Worm (Caenorhabditis elegans) whole organism, mixed stage, embryonic: ENCODE data around the gene AH10.4.

ENCODE experiments used
- bed-3 ChIP-seq: fragments of 200-800 bp; sonication (Bioruptor generic); optimal IDR thresholded peaks from 3 replicates; lab custom pipeline; 2018; ENCODE audit warnings: mild to moderate bottlenecking, missing genetic modification characterization, moderate library complexity, missing compliant biosample characterization
- ceh-39 ChIP-seq: fragments of 150-350 bp; optimal IDR thresholded peaks from 2 replicates; lab custom pipeline; 2014; ENCODE audit warnings: missing biosample characterization, missing genetic modification characterization
- ceh-43 ChIP-seq: fragments of 200-800 bp; sonication (Bioruptor generic); optimal IDR thresholded peaks from 2 replicates; lab custom pipeline; 2018; ENCODE audit warnings: mild to moderate bottlenecking, missing genetic modification characterization, moderate library complexity, missing compliant biosample characterization
- ceh-83 ChIP-seq: fragments of 200-800 bp; sonication (Bioruptor generic); optimal IDR thresholded peaks from 2 replicates; lab custom pipeline; 2018; ENCODE audit warnings: mild to moderate bottlenecking, missing genetic modification characterization, missing compliant biosample characterization
- ces-1 ChIP-seq: fragments of 150-350 bp; optimal IDR thresholded peaks from 2 replicates; lab custom pipeline; 2014; ENCODE audit warnings: missing biosample characterization, missing genetic modification reagents, missing genetic modification characterization
- cnd-1 ChIP-seq: fragments of 200-800 bp; sonication (Bioruptor generic); optimal IDR thresholded peaks from 2 replicates; lab custom pipeline; 2018; ENCODE audit warnings: mild to moderate bottlenecking, missing genetic modification characterization, missing compliant biosample characterization
- drap-1 ChIP-seq: fragments of 200-800 bp; sonication (Bioruptor generic); optimal IDR thresholded peaks from 3 replicates; lab custom pipeline; 2018; ENCODE audit warnings: mild to moderate bottlenecking, missing genetic modification characterization, missing compliant biosample characterization
- hlh-1 ChIP-seq: fragments of 150-350 bp; optimal IDR thresholded peaks from 2 replicates; lab custom pipeline; 2014; ENCODE audit warnings: missing biosample characterization, missing genetic modification reagents, missing genetic modification characterization
- lin-32 ChIP-seq: fragments of 200-800 bp; sonication (Bioruptor generic); optimal IDR thresholded peaks from 2 replicates; lab custom pipeline; 2018; ENCODE audit warnings: mild to moderate bottlenecking, missing genetic modification characterization, missing compliant biosample characterization
- lsy-2 ChIP-seq: fragments of 150-350 bp; optimal IDR thresholded peaks from 2 replicates; lab custom pipeline; 2014; ENCODE audit warnings: missing biosample characterization, missing genetic modification characterization
- mab-5 ChIP-seq: fragments of 150-350 bp; optimal IDR thresholded peaks from 2 replicates; lab custom pipeline; 2014; ENCODE audit warnings: missing biosample characterization, missing genetic modification characterization
- mep-1 ChIP-seq: fragments of 150-350 bp; optimal IDR thresholded peaks from 2 replicates; lab custom pipeline; 2017; ENCODE audit warnings: missing biosample characterization, missing genetic modification reagents, missing genetic modification characterization, inconsistent platforms
- mls-2 ChIP-seq: sonication (generic microtip); optimal IDR thresholded peaks from 2 replicates; lab custom pipeline; 2016; ENCODE audit warnings: mild to moderate bottlenecking, missing genetic modification characterization, moderate library complexity, missing compliant biosample characterization
- nhr-12 ChIP-seq: fragments of 150-350 bp; optimal IDR thresholded peaks from 2 replicates; lab custom pipeline; 2014; ENCODE audit warnings: missing biosample characterization, missing genetic modification characterization
- nhr-2 ChIP-seq: fragments of 150-350 bp; optimal IDR thresholded peaks from 2 replicates; lab custom pipeline; 2014; ENCODE audit warnings: missing biosample characterization, missing genetic modification characterization
- nhr-237 ChIP-seq: fragments of 150-350 bp; optimal IDR thresholded peaks from 2 replicates; lab custom pipeline; 2014; ENCODE audit warnings: missing biosample characterization, missing genetic modification characterization
- nhr-28 ChIP-seq: fragments of 150-350 bp; optimal IDR thresholded peaks from 2 replicates; lab custom pipeline; 2014; ENCODE audit warnings: missing biosample characterization, missing genetic modification characterization
- nhr-76 ChIP-seq: sonication (generic microtip); optimal IDR thresholded peaks from 2 replicates; lab custom pipeline; 2017; ENCODE audit warnings: missing biosample characterization, missing genetic modification characterization
- pha-4 ChIP-seq: fragments of 150-350 bp; optimal IDR thresholded peaks from 2 replicates; lab custom pipeline; 2018; ENCODE audit warnings: missing biosample characterization, missing genetic modification reagents, missing genetic modification characterization
- sem-2 ChIP-seq: fragments of 200-800 bp; sonication (Bioruptor generic); optimal IDR thresholded peaks from 2 replicates; lab custom pipeline; 2018; ENCODE audit warnings: mild to moderate bottlenecking, missing genetic modification characterization, missing compliant biosample characterization
- snpc-4 ChIP-seq: fragments of 150-350 bp; optimal IDR thresholded peaks from 2 replicates; lab custom pipeline; 2014; ENCODE audit warnings: missing biosample characterization, missing genetic modification characterization
- sptf-1 ChIP-seq: sonication (generic microtip); optimal IDR thresholded peaks from 2 replicates; lab custom pipeline; 2017; ENCODE audit warnings: mild to moderate bottlenecking, missing genetic modification characterization, moderate library complexity, missing compliant biosample characterization
- unc-120 ChIP-seq: sonication (generic microtip); optimal IDR thresholded peaks from 2 replicates; lab custom pipeline; 2017; ENCODE audit warnings: missing genetic modification characterization, missing compliant biosample characterization; ENCODE audit not compliant: poor library complexity, severe bottlenecking
- unc-39 ChIP-seq: fragments of 150-350 bp; optimal IDR thresholded peaks from 2 replicates; lab custom pipeline; 2014; ENCODE audit warnings: missing biosample characterization, missing genetic modification characterization
- zip-8 ChIP-seq: fragments of 150-350 bp; optimal IDR thresholded peaks from 2 replicates; lab custom pipeline; 2014; ENCODE audit warnings: missing biosample characterization, missing genetic modification characterization
- ztf-11 ChIP-seq: fragments of 150-350 bp; optimal IDR thresholded peaks from 2 replicates; lab custom pipeline; 2014; ENCODE audit warnings: missing biosample characterization, missing genetic modification characterization

AH10.4 gene

ce11 chrV:14179947-14180346 lies 42.3 kb upstream of the AH10.4 start, which contains the start of gene ZC376.8:
Gene ZC376.8 (plus strand): TSS chrV:14180247.
- no peak for TF ChIP-seq bed-3 (GFP tag; lab: Kevin White, UChicago)
- TF ChIP-seq, all 35 proteins: peak for 0

ce11 chrV:14177657-14178129 lies 40.0 kb upstream of the AH10.4 start, which contains the start of gene ceh-74:
Gene ceh-74 (plus strand): TSS chrV:14178079.
- TF ChIP-seq mep-1 (tag; lab: Kevin White, UChicago) (peak; percentile 32), nhr-76 (no peak)

- TF ChIP-seq ceh-83 (no peak), unc-39 (no peak), hlh-1 (tag; lab: Kevin White, UChicago) (no peak), nhr-2 (tag; lab: Kevin White, UChicago) (no peak), ces-1 (GFP tag; lab: Kevin White, UChicago) (no peak), sem-2 (GFP tag; lab: Kevin White, UChicago) (no peak), sptf-1 (tag; lab: Kevin White, UChicago) (no peak), drap-1 (GFP tag; lab: Kevin White, UChicago) (no peak), pha-4 (tag; lab: Kevin White, UChicago) (no peak), bed-3 (GFP tag; lab: Kevin White, UChicago) (no peak), lin-32 (GFP tag; lab: Kevin White, UChicago) (no peak), mab-5 (tag; lab: Kevin White, UChicago) (no peak), nhr-76 (no peak), nhr-28 (tag; lab: Kevin White, UChicago) (no peak), cnd-1 (tag; lab: Kevin White, UChicago) (no peak), mls-2 (tag; lab: Kevin White, UChicago) (no peak), ceh-43 (GFP tag; lab: Kevin White, UChicago) (no peak), unc-120 (tag; lab: Kevin White, UChicago) (no peak), lsy-2 (no peak), ceh-39 (tag; lab: Kevin White, UChicago) (no peak)
These were observed 38.9 kb upstream of the AH10.4 start for ce11 chrV:14176572-14176971.

ce11 chrV:14175216-14175615 lies 37.5 kb upstream of the AH10.4 start, which contains the start of gene cest-2.2:
Gene cest-2.2 (minus strand): TSS chrV:14175355.
- TF ChIP-seq zip-8 (tag; lab: Kevin White, UChicago) (peak; percentile 85), unc-120 (tag; lab: Kevin White, UChicago) (no peak), ceh-39 (tag; lab: Kevin White, UChicago) (no peak)
- TF ChIP-seq, all 35 proteins: peak for 1

ce11 chrV:14171284-14171683 lies 33.6 kb upstream of the AH10.4 start, which contains the start of gene cest-2.1:
Gene cest-2.1 (minus strand): TSS chrV:14171481.
- TF ChIP-seq sem-2 (GFP tag; lab: Kevin White, UChicago) (no peak), ceh-43 (GFP tag; lab: Kevin White, UChicago) (no peak), unc-39 (no peak), nhr-28 (tag; lab: Kevin White, UChicago) (no peak), hlh-1 (tag; lab: Kevin White, UChicago) (no peak), pha-4 (tag; lab: Kevin White, UChicago) (no peak), snpc-4 (no peak), ceh-83 (no peak), mls-2 (tag; lab: Kevin White, UChicago) (no peak), mep-1 (tag; lab: Kevin White, UChicago) (no peak), nhr-2 (tag; lab: Kevin White, UChicago) (no peak), unc-120 (tag; lab: Kevin White, UChicago) (no peak), bed-3 (GFP tag; lab: Kevin White, UChicago) (no peak), nhr-237 (tag; lab: Kevin White, UChicago) (no peak), cnd-1 (tag; lab: Kevin White, UChicago) (no peak), ztf-11 (tag; lab: Kevin White, UChicago) (no peak), nhr-12 (tag; lab: Kevin White, UChicago) (no peak)

ce11 chrV:14167629-14168028 lies 30.0 kb upstream of the AH10.4 start, which contains the start of gene ocam-1:
Gene ocam-1 (minus strand): TSS chrV:14167729.
- TF ChIP-seq unc-39 (no peak), mls-2 (tag; lab: Kevin White, UChicago) (no peak), unc-120 (tag; lab: Kevin White, UChicago) (no peak), hlh-1 (tag; lab: Kevin White, UChicago) (no peak), ces-1 (GFP tag; lab: Kevin White, UChicago) (no peak)
